Fruit fly (Drosophila melanogaster) whole organism, adult: ENCODE data around the gene CG14262.
A peak's percentile ranks its signal among the peaks of the same experiment; 100 is the strongest.

ENCODE experiments used
- CG11617 ChIP-seq: fragments of 200-800 bp; sonication (Bioruptor generic); optimal IDR thresholded peaks from 2 replicates; lab custom pipeline; 2017; ENCODE audit warnings: mild to moderate bottlenecking, missing biosample characterization, missing genetic modification reagents, missing genetic modification characterization
- CG12768 ChIP-seq: fragments of 200-800 bp; sonication (Bioruptor generic); optimal IDR thresholded peaks from 2 replicates; lab custom pipeline; 2017; ENCODE audit warnings: missing biosample characterization, missing genetic modification characterization, mild to moderate bottlenecking, moderate library complexity, missing genetic modification reagents
- CG14711 ChIP-seq: fragments of 200-800 bp; sonication (Bioruptor generic); optimal IDR thresholded peaks from 2 replicates; lab custom pipeline; 2018; ENCODE audit warnings: missing biosample characterization, mild to moderate bottlenecking, missing genetic modification characterization, moderate library complexity
- CG1620 ChIP-seq: fragments of 200-800 bp; sonication (Bioruptor generic); optimal IDR thresholded peaks from 2 replicates; lab custom pipeline; 2016; ENCODE audit warnings: missing biosample characterization, missing genetic modification characterization
- CG33017 ChIP-seq: fragments of 200-800 bp; sonication (Bioruptor generic); optimal IDR thresholded peaks from 2 replicates; lab custom pipeline; 2018; ENCODE audit warnings: missing biosample characterization, mild to moderate bottlenecking, missing genetic modification characterization, moderate library complexity
- CG5204 ChIP-seq: fragments of 200-800 bp; sonication (Bioruptor generic); optimal IDR thresholded peaks from 2 replicates; lab custom pipeline; 2016; ENCODE audit warnings: missing biosample characterization, missing genetic modification characterization
- CG7045 ChIP-seq: fragments of 200-800 bp; sonication (Bioruptor generic); optimal IDR thresholded peaks from 2 replicates; lab custom pipeline; 2017; ENCODE audit warnings: missing biosample characterization, mild to moderate bottlenecking, missing genetic modification characterization
- CG7101 ChIP-seq: fragments of 200-800 bp; sonication (Bioruptor generic); optimal IDR thresholded peaks from 2 replicates; lab custom pipeline; 2018; ENCODE audit warnings: missing biosample characterization, mild to moderate bottlenecking, missing genetic modification characterization, moderate library complexity
- Clk ChIP-seq: fragments of 200-800 bp; sonication (Bioruptor generic); optimal IDR thresholded peaks from 2 replicates; lab custom pipeline; 2017; ENCODE audit warnings: missing biosample characterization, missing genetic modification characterization
- Crg-1 ChIP-seq: fragments of 200-800 bp; sonication (Bioruptor generic); optimal IDR thresholded peaks from 2 replicates; lab custom pipeline; 2016; ENCODE audit warnings: missing biosample characterization, missing genetic modification characterization
- Hr96 ChIP-seq: fragments of 200-800 bp; sonication (Bioruptor generic); optimal IDR thresholded peaks from 2 replicates; lab custom pipeline; 2016; ENCODE audit warnings: missing biosample characterization, missing genetic modification characterization
- Mnt ChIP-seq: fragments of 200-800 bp; sonication (Bioruptor generic); optimal IDR thresholded peaks from 2 replicates; lab custom pipeline; 2016; ENCODE audit warnings: missing biosample characterization, mild to moderate bottlenecking, missing genetic modification characterization
- bab1 ChIP-seq: fragments of 200-800 bp; sonication (Bioruptor generic); optimal IDR thresholded peaks from 3 replicates; lab custom pipeline; 2019; ENCODE audit warnings: missing biosample characterization, mild to moderate bottlenecking, missing genetic modification characterization, moderate library complexity
- cic ChIP-seq: fragments of 200-800 bp; sonication (Bioruptor generic); optimal IDR thresholded peaks from 2 replicates; lab custom pipeline; 2017; ENCODE audit warnings: missing biosample characterization, mild to moderate bottlenecking, missing genetic modification characterization, moderate library complexity
- cnc ChIP-seq, 2 experiments: fragments of >200 bp; optimal IDR thresholded peaks; 2 replicates each; lab custom pipeline; 2017
- kay ChIP-seq: fragments of 200-800 bp; sonication (Bioruptor generic); peaks from one replicate; lab custom pipeline; 2016; ENCODE audit warnings: missing biosample characterization, missing genetic modification characterization, borderline replicate concordance
- ovo ChIP-seq: fragments of 200-800 bp; sonication (Bioruptor generic); optimal IDR thresholded peaks from 2 replicates; lab custom pipeline; 2016; ENCODE audit warnings: missing biosample characterization, missing genetic modification characterization
- pad ChIP-seq: fragments of 200-800 bp; sonication (Bioruptor generic); optimal IDR thresholded peaks from 3 replicates; lab custom pipeline; 2017; ENCODE audit warnings: missing biosample characterization, missing genetic modification characterization, mild to moderate bottlenecking, moderate library complexity, missing genetic modification reagents
- tj ChIP-seq: fragments of 200-800 bp; sonication (Bioruptor generic); optimal IDR thresholded peaks from 3 replicates; lab custom pipeline; 2017; ENCODE audit warnings: missing biosample characterization, mild to moderate bottlenecking, missing genetic modification characterization, moderate library complexity
- toe ChIP-seq: fragments of 200-800 bp; sonication (Bioruptor generic); optimal IDR thresholded peaks from 2 replicates; lab custom pipeline; 2016; ENCODE audit warnings: missing biosample characterization, missing genetic modification characterization

The CG14262 gene

dm6 chr3R:27240967-27241366 is 24.3 kb downstream of the CG14262 start, which contains the start of gene CG17991:
Gene CG17991 (plus strand): TSS chr3R:27241267.
- no peak for TF ChIP-seq toe (GFP tag; lab: Kevin White, UChicago)
- TF ChIP-seq CG7101 (tag; lab: Kevin White, UChicago) = no peak
- TF ChIP-seq CG12768 = no peak
- TF ChIP-seq CG11617 (GFP tag; lab: Kevin White, UChicago) = no peak
- TF ChIP-seq Clk (GFP tag; lab: Kevin White, UChicago) = no peak
- TF ChIP-seq CG1620 (GFP tag; lab: Kevin White, UChicago) = no peak
- TF ChIP-seq tj = no peak
- no peak for TF ChIP-seq kay (GFP tag; lab: Kevin White, UChicago)
- TF ChIP-seq ovo = no peak
- no peak for TF ChIP-seq CG7045 (GFP tag; lab: Kevin White, UChicago)
- no peak for TF ChIP-seq CG5204 (GFP tag; lab: Kevin White, UChicago)

dm6 chr3R:27238438-27239301 is 26.6 kb downstream of the CG14262 start, which contains the start of the genes CG31064 and PolA2:
Gene CG31064 (minus strand): TSS chr3R:27239085.
Gene PolA2 (plus strand): TSS chr3R:27239163.
- TF ChIP-seq cic (GFP tag; lab: Kevin White, UChicago) (peak; percentile 6), Mnt (peak; percentile 34), Crg-1 (GFP tag; lab: Kevin White, UChicago) (peak; percentile 38), CG7101 (tag; lab: Kevin White, UChicago) (no peak), cnc (optimal IDR thresholded peaks at IDR 0.05; lab: Kevin White, UChicago) (no peak), CG14711 (peak; percentile 55), CG12768 (no peak), Hr96 (GFP tag; lab: Kevin White, UChicago) (no peak), bab1 (GFP tag; lab: Kevin White, UChicago) (peak; percentile 24), CG1620 (GFP tag; lab: Kevin White, UChicago) (peak; percentile 30), kay (GFP tag; lab: Kevin White, UChicago) (no peak), CG7045 (GFP tag; lab: Kevin White, UChicago) (no peak), pad (GFP tag; lab: Kevin White, UChicago) (peak; percentile 5), toe (GFP tag; lab: Kevin White, UChicago) (no peak)

dm6 chr3R:27237980-27238379 is 27.2 kb downstream of the CG14262 start:
- TF ChIP-seq CG33017 (tag; lab: Kevin White, UChicago) = no peak
- no peak for TF ChIP-seq CG5204 (GFP tag; lab: Kevin White, UChicago)
- TF ChIP-seq bab1 (GFP tag; lab: Kevin White, UChicago) = no peak

dm6 chr3R:27233398-27233797 is 31.8 kb downstream of the CG14262 start, which contains the start of gene CG31068:
Gene CG31068 (plus strand): TSS chr3R:27233698.
- TF ChIP-seq bab1 (GFP tag; lab: Kevin White, UChicago) (no peak), CG1620 (GFP tag; lab: Kevin White, UChicago) (no peak), CG7045 (GFP tag; lab: Kevin White, UChicago) (no peak)

- TF ChIP-seq Clk (GFP tag; lab: Kevin White, UChicago) (no peak), CG7045 (GFP tag; lab: Kevin White, UChicago) (no peak), ovo (no peak), CG7101 (tag; lab: Kevin White, UChicago) (no peak), CG33017 (tag; lab: Kevin White, UChicago) (no peak), CG1620 (GFP tag; lab: Kevin White, UChicago) (no peak), CG11617 (GFP tag; lab: Kevin White, UChicago) (no peak), toe (GFP tag; lab: Kevin White, UChicago) (no peak), kay (GFP tag; lab: Kevin White, UChicago) (no peak)
These were observed 35.9 kb downstream of the CG14262 start, which contains the start of gene CG42814 for dm6 chr3R:27229368-27229767. Gene CG42814 (minus strand): TSS chr3R:27229468.

- no peak for TF ChIP-seq ovo
- no peak for TF ChIP-seq CG7101 (tag; lab: Kevin White, UChicago)
- no peak for TF ChIP-seq CG11617 (GFP tag; lab: Kevin White, UChicago)
- no peak for TF ChIP-seq CG12768
- no peak for TF ChIP-seq Crg-1 (GFP tag; lab: Kevin White, UChicago)
- TF ChIP-seq bab1 (GFP tag; lab: Kevin White, UChicago) = peak; percentile 82
- peak; percentile 11 for TF ChIP-seq CG14711
- TF ChIP-seq CG33017 (tag; lab: Kevin White, UChicago) = no peak
These were observed 36.9 kb downstream of the CG14262 start, which contains the start of gene CG42813 for dm6 chr3R:27228342-27228741. Gene CG42813 (minus strand): TSS chr3R:27228561.
